Fruit fly (Drosophila melanogaster) whole organism, prepupa: ENCODE measurements around the gene CG4829.

Source experiments
- CG10631 ChIP-seq: fragments of 200-800 bp; sonication (Bioruptor generic); optimal IDR thresholded peaks from 2 replicates; lab custom pipeline; 2016; ENCODE audit warnings: missing biosample characterization, missing genetic modification characterization
- CG10669 ChIP-seq: fragments of 200-800 bp; sonication (Bioruptor generic); optimal IDR thresholded peaks from 3 replicates; lab custom pipeline; 2018; ENCODE audit warnings: missing biosample characterization, mild to moderate bottlenecking, missing genetic modification characterization, moderate library complexity
- CG11294 ChIP-seq: fragments of 200-800 bp; sonication (Bioruptor generic); IDR thresholded peaks from 2 replicates; pipeline ENCODE4 v1.3.6; 2022; ENCODE audit warnings: missing biosample characterization, missing genetic modification characterization
- CG11762 ChIP-seq: fragments of 200-800 bp; sonication (Bioruptor generic); optimal IDR thresholded peaks from 3 replicates; lab custom pipeline; 2016; ENCODE audit warnings: missing biosample characterization, missing genetic modification characterization; ENCODE audit not compliant: insufficient read depth
- CG11902 ChIP-seq: fragments of 200-800 bp; sonication (Bioruptor generic); optimal IDR thresholded peaks from 3 replicates; lab custom pipeline; 2016; ENCODE audit warnings: missing biosample characterization, missing genetic modification characterization
- CG15336 ChIP-seq: fragments of 200-800 bp; sonication (Bioruptor generic); IDR thresholded peaks from 2 replicates; pipeline ENCODE4 v1.3.6; 2022; ENCODE audit warnings: missing biosample characterization, missing genetic modification characterization
- CG1621 ChIP-seq: fragments of 200-800 bp; sonication (Bioruptor generic); optimal IDR thresholded peaks from 3 replicates; lab custom pipeline; 2018; ENCODE audit warnings: missing biosample characterization, mild to moderate bottlenecking, missing genetic modification characterization
- CG3032 ChIP-seq: fragments of 200-800 bp; optimal IDR thresholded peaks from 2 replicates; lab custom pipeline; 2019; ENCODE audit warnings: missing biosample characterization, mild to moderate bottlenecking, missing genetic modification characterization, moderate library complexity
- CG31627 ChIP-seq: fragments of 200-800 bp; sonication (Bioruptor generic); optimal IDR thresholded peaks from 3 replicates; lab custom pipeline; 2016; ENCODE audit warnings: missing biosample characterization, missing genetic modification characterization
- CG32006 ChIP-seq: fragments of 200-800 bp; sonication (Bioruptor generic); optimal IDR thresholded peaks from 3 replicates; lab custom pipeline; 2017; ENCODE audit warnings: missing biosample characterization, mild to moderate bottlenecking, missing genetic modification characterization
- CG34406 ChIP-seq: fragments of 200-800 bp; sonication (Bioruptor generic); optimal IDR thresholded peaks from 3 replicates; lab custom pipeline; 2016; ENCODE audit warnings: missing biosample characterization, missing genetic modification characterization
- CG3919 ChIP-seq: fragments of 200-800 bp; sonication (Bioruptor generic); optimal IDR thresholded peaks from 3 replicates; lab custom pipeline; 2016; ENCODE audit warnings: missing biosample characterization, missing genetic modification characterization
- CG4318 ChIP-seq: fragments of 200-800 bp; sonication (Bioruptor generic); optimal IDR thresholded peaks from 3 replicates; lab custom pipeline; 2017; ENCODE audit warnings: missing biosample characterization, mild to moderate bottlenecking, missing genetic modification characterization
- CG6163 ChIP-seq: fragments of 200-800 bp; sonication (Bioruptor generic); IDR thresholded peaks from 3 replicates; pipeline ENCODE4 v1.3.6; 2022; ENCODE audit warnings: missing biosample characterization, missing genetic modification characterization
- CG6808 ChIP-seq: fragments of 200-800 bp; sonication (Bioruptor generic); optimal IDR thresholded peaks from 3 replicates; lab custom pipeline; 2017; ENCODE audit warnings: missing biosample characterization, missing genetic modification characterization, mild to moderate bottlenecking, moderate library complexity, missing genetic modification reagents
- CG8119 ChIP-seq: fragments of 200-800 bp; sonication (Bioruptor generic); IDR thresholded peaks from 3 replicates; pipeline ENCODE4 v1.3.6; 2022; ENCODE audit warnings: missing biosample characterization, missing genetic modification characterization
- CG8319 ChIP-seq: fragments of 200-800 bp; sonication (Bioruptor generic); optimal IDR thresholded peaks from 3 replicates; lab custom pipeline; 2016; ENCODE audit warnings: missing biosample characterization, missing genetic modification characterization
- Eip75B ChIP-seq: fragments of 200-800 bp; sonication (Bioruptor generic); optimal IDR thresholded peaks from 3 replicates; lab custom pipeline; 2016; ENCODE audit warnings: missing biosample characterization, missing genetic modification characterization
- Eip78C ChIP-seq: fragments of 200-800 bp; sonication (Bioruptor generic); peaks from one replicate; lab custom pipeline; 2016; ENCODE audit warnings: missing biosample characterization, missing genetic modification characterization
- Eip93F ChIP-seq: fragments of 200-800 bp; sonication (Bioruptor generic); optimal IDR thresholded peaks from 2 replicates; lab custom pipeline; 2016; ENCODE audit warnings: missing biosample characterization, mild to moderate bottlenecking, missing genetic modification characterization
- Ets96B ChIP-seq: fragments of 200-800 bp; optimal IDR thresholded peaks from 2 replicates; lab custom pipeline; 2019; ENCODE audit warnings: missing biosample characterization, mild to moderate bottlenecking, missing genetic modification characterization, moderate library complexity
- Gug ChIP-seq: fragments of 200-800 bp; sonication (Bioruptor generic); IDR thresholded peaks from 2 replicates; pipeline ENCODE4 v1.3.6; 2022; ENCODE audit warnings: missing biosample characterization, missing genetic modification characterization
- Hr38 ChIP-seq: sonication (Bioruptor generic); optimal IDR thresholded peaks from 2 replicates; lab custom pipeline; 2016; ENCODE audit warnings: missing biosample characterization, missing genetic modification characterization
- Hr39 ChIP-seq: fragments of 200-800 bp; sonication (Bioruptor generic); optimal IDR thresholded peaks from 2 replicates; lab custom pipeline; 2016; ENCODE audit warnings: missing biosample characterization, missing genetic modification characterization
- Hr4 ChIP-seq: fragments of 200-800 bp; sonication (Bioruptor generic); optimal IDR thresholded peaks from 3 replicates; lab custom pipeline; 2016; ENCODE audit warnings: missing biosample characterization, missing genetic modification characterization
- Lpt ChIP-seq: fragments of 200-800 bp; sonication (Bioruptor generic); optimal IDR thresholded peaks from 3 replicates; lab custom pipeline; 2016; ENCODE audit warnings: missing biosample characterization, missing genetic modification characterization
- Met ChIP-seq: fragments of 200-800 bp; sonication (Bioruptor generic); optimal IDR thresholded peaks from 3 replicates; lab custom pipeline; 2016; ENCODE audit warnings: missing biosample characterization, missing genetic modification characterization
- OdsH ChIP-seq: fragments of 200-800 bp; sonication (Bioruptor generic); optimal IDR thresholded peaks from 3 replicates; lab custom pipeline; 2016; ENCODE audit warnings: missing biosample characterization, missing genetic modification characterization
- Smox ChIP-seq: fragments of 200-800 bp; sonication (Bioruptor generic); optimal IDR thresholded peaks from 3 replicates; lab custom pipeline; 2016; ENCODE audit warnings: missing biosample characterization, missing genetic modification characterization
- Sox102F ChIP-seq: fragments of 200-800 bp; sonication (Bioruptor generic); optimal IDR thresholded peaks from 2 replicates; lab custom pipeline; 2016; ENCODE audit warnings: missing biosample characterization, mild to moderate bottlenecking, missing genetic modification characterization
- Sox14 ChIP-seq: fragments of 200-800 bp; sonication (Bioruptor generic); optimal IDR thresholded peaks from 3 replicates; lab custom pipeline; 2016; ENCODE audit warnings: missing biosample characterization, missing genetic modification characterization
- Sox15 ChIP-seq: fragments of 200-800 bp; sonication (Bioruptor generic); optimal IDR thresholded peaks from 3 replicates; lab custom pipeline; 2016; ENCODE audit warnings: missing biosample characterization, missing genetic modification characterization
- achi ChIP-seq: fragments of 200-800 bp; sonication (Bioruptor generic); optimal IDR thresholded peaks from 3 replicates; lab custom pipeline; 2016; ENCODE audit warnings: missing biosample characterization, missing genetic modification characterization
- acj6 ChIP-seq: fragments of 200-800 bp; sonication (Bioruptor generic); optimal IDR thresholded peaks from 3 replicates; lab custom pipeline; 2016; ENCODE audit warnings: missing biosample characterization, missing genetic modification characterization
- cyc ChIP-seq: fragments of 200-800 bp; sonication (Bioruptor generic); optimal IDR thresholded peaks from 3 replicates; lab custom pipeline; 2016; ENCODE audit warnings: missing biosample characterization, missing genetic modification characterization
- dsx ChIP-seq: fragments of 200-800 bp; optimal IDR thresholded peaks from 3 replicates; lab custom pipeline; 2019; ENCODE audit warnings: missing biosample characterization, mild to moderate bottlenecking, missing genetic modification characterization, moderate library complexity; ENCODE audit not compliant: poor library complexity, severe bottlenecking
- esn ChIP-seq: fragments of 200-800 bp; sonication (Bioruptor generic); optimal IDR thresholded peaks from 2 replicates; lab custom pipeline; 2016; ENCODE audit warnings: missing biosample characterization, mild to moderate bottlenecking, missing genetic modification characterization, moderate library complexity
- fd59A ChIP-seq: fragments of 200-800 bp; sonication (Bioruptor generic); optimal IDR thresholded peaks from 2 replicates; lab custom pipeline; 2017; ENCODE audit warnings: missing biosample characterization, mild to moderate bottlenecking, missing genetic modification characterization, missing genetic modification reagents
- fd85E ChIP-seq: fragments of 200-800 bp; sonication (Bioruptor generic); optimal IDR thresholded peaks from 3 replicates; lab custom pipeline; 2016; ENCODE audit warnings: missing biosample characterization, missing genetic modification characterization
- lz ChIP-seq: fragments of 200-800 bp; sonication (Bioruptor generic); optimal IDR thresholded peaks from 3 replicates; lab custom pipeline; 2016; ENCODE audit warnings: missing biosample characterization, missing genetic modification characterization
- net ChIP-seq: fragments of 200-800 bp; sonication (Bioruptor generic); optimal IDR thresholded peaks from 3 replicates; lab custom pipeline; 2016; ENCODE audit warnings: missing biosample characterization, missing genetic modification characterization
- pdm3 ChIP-seq: fragments of 200-800 bp; sonication (Bioruptor generic); optimal IDR thresholded peaks from 3 replicates; lab custom pipeline; 2016; ENCODE audit warnings: missing biosample characterization, missing genetic modification characterization
- spab ChIP-seq: fragments of 200-800 bp; sonication (Bioruptor generic); optimal IDR thresholded peaks from 2 replicates; lab custom pipeline; 2017; ENCODE audit warnings: missing biosample characterization, mild to moderate bottlenecking, missing genetic modification characterization, missing genetic modification reagents
- svp ChIP-seq: fragments of 200-800 bp; sonication (Bioruptor generic); peaks from one replicate; lab custom pipeline; 2016; ENCODE audit warnings: missing biosample characterization, missing genetic modification characterization
- topi ChIP-seq: fragments of 200-800 bp; sonication (Bioruptor generic); optimal IDR thresholded peaks from 3 replicates; lab custom pipeline; 2016; ENCODE audit warnings: missing biosample characterization, missing genetic modification characterization
- vri ChIP-seq: fragments of 200-800 bp; sonication (Bioruptor generic); optimal IDR thresholded peaks from 3 replicates; lab custom pipeline; 2016; ENCODE audit warnings: missing biosample characterization, mild to moderate bottlenecking, missing genetic modification characterization

Gene CG4829

DNA sequence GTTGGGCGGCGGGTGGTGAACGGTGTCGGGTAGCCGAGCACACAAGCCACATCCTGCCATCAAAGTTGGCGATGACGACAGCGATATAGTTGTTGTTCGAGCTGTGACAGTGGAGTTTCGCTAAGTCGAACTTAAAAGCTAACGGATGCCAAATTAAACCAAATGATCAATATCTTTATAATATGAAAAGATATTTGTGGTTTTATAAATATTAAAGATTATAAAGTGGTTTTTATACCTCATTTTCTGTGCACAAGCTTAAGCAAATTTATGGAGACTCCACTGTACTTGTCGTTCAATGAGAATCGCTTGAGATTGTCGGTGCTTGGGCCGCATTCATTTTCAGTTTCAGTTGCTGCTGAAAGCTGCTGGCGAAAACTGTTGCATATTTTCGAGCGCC lies 10.6 kb downstream of the CG4829 start (continued):
- peak; percentile 72 for TF ChIP-seq CG3919 (GFP tag; lab: Kevin White, UChicago)
- peak; percentile 61 for TF ChIP-seq spab (GFP tag; lab: Kevin White, UChicago)
- peak; percentile 68 for TF ChIP-seq fd59A
- peak; percentile 67 for TF ChIP-seq CG11294 (GFP tag; lab: Robert Waterston, UW)
- TF ChIP-seq Sox15 (GFP tag; lab: Kevin White, UChicago) = peak; percentile 34
- TF ChIP-seq Hr4 (GFP tag; lab: Kevin White, UChicago) = peak; percentile 83
- peak; percentile 56 for TF ChIP-seq svp (GFP tag; lab: Kevin White, UChicago)
- TF ChIP-seq CG8319 (GFP tag; lab: Kevin White, UChicago) = peak; percentile 54
- peak; percentile 64 for TF ChIP-seq CG1621
- TF ChIP-seq fd85E (GFP tag; lab: Kevin White, UChicago) = no peak
- peak; percentile 33 for TF ChIP-seq CG11902
- TF ChIP-seq CG6808 (GFP tag; lab: Kevin White, UChicago) = peak; percentile 57
- TF ChIP-seq Eip93F (GFP tag; lab: Kevin White, UChicago) = no peak
- TF ChIP-seq CG31627 = peak; percentile 49

dm6 chrX:16829439-16830028 lies 18.0 kb downstream of the CG4829 start:
- TF ChIP-seq Met (GFP tag; lab: Kevin White, UChicago) = peak; percentile 43
- peak; percentile 9 for TF ChIP-seq net (GFP tag; lab: Kevin White, UChicago)
- TF ChIP-seq acj6 = peak; percentile 27
- TF ChIP-seq Sox14 (GFP tag; lab: Kevin White, UChicago) = peak; percentile 14
- TF ChIP-seq OdsH (GFP tag; lab: Kevin White, UChicago) = peak; percentile 33
- TF ChIP-seq Sox15 (GFP tag; lab: Kevin White, UChicago) = no peak
- no peak for TF ChIP-seq achi (GFP tag; lab: Kevin White, UChicago)
- peak; percentile 53 for TF ChIP-seq pdm3
- TF ChIP-seq CG34406 = peak; percentile 26
- TF ChIP-seq Eip78C (GFP tag; lab: Kevin White, UChicago) = peak; percentile 65
- no peak for TF ChIP-seq fd85E (GFP tag; lab: Kevin White, UChicago)
- 0 out of 2 replicates have a peak, but pooled peaks have one; percentile 22 for TF ChIP-seq CG15336 (GFP tag; lab: Robert Waterston, UW)
- peak; percentile 12 for TF ChIP-seq CG10669 (GFP tag; lab: Kevin White, UChicago)
- peak; percentile 37 for TF ChIP-seq Ets96B (tag; lab: Kevin White, UChicago)
- no peak for TF ChIP-seq Hr38 (GFP tag; lab: Kevin White, UChicago)
- peak; percentile 19 for TF ChIP-seq topi (GFP tag; lab: Kevin White, UChicago)
- TF ChIP-seq CG10631 (GFP tag; lab: Kevin White, UChicago) = peak; percentile 21
- peak; percentile 39 for TF ChIP-seq CG32006 (GFP tag; lab: Kevin White, UChicago)
- TF ChIP-seq CG3032 (tag; lab: Kevin White, UChicago) = peak; percentile 36
- peak; percentile 37 for TF ChIP-seq Hr4 (GFP tag; lab: Kevin White, UChicago)
- TF ChIP-seq Gug (GFP tag; lab: Robert Waterston, UW) = no peak
- peak; percentile 65 for TF ChIP-seq svp (GFP tag; lab: Kevin White, UChicago)
- peak; percentile 5 for TF ChIP-seq Hr39
- TF ChIP-seq Smox (GFP tag; lab: Kevin White, UChicago) = peak; percentile 35
- peak; percentile 47 for TF ChIP-seq esn
- peak; percentile 8 for TF ChIP-seq Eip75B (GFP tag; lab: Kevin White, UChicago)
- no peak for TF ChIP-seq vri (GFP tag; lab: Kevin White, UChicago)

DNA sequence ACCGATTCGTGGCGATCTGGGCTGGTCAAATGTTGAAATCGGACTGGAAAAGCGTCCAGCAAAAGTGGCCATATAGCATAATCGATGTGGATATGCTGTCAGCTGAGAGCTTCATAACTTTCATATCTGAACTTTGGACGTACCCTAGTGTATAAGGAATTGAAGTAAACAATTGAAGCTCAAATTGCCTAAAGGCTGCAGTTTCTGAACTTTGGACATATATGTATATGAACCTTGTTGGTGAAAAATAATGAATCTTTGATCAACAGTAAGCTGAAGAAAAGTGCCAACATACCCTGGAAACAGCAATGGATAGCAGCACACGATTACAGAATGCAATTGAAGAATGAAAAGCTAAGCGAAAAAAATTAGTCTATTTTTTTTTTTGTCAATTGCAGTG lies 18.6 kb downstream of the CG4829 start:
- no peak for TF ChIP-seq CG11902
- no peak for TF ChIP-seq CG8319 (GFP tag; lab: Kevin White, UChicago)
- TF ChIP-seq Sox102F (GFP tag; lab: Kevin White, UChicago) = no peak
- TF ChIP-seq achi (GFP tag; lab: Kevin White, UChicago) = peak; percentile 19
- no peak for TF ChIP-seq CG3032 (tag; lab: Kevin White, UChicago)
- peak; percentile 45 for TF ChIP-seq OdsH (GFP tag; lab: Kevin White, UChicago)
- TF ChIP-seq Eip78C (GFP tag; lab: Kevin White, UChicago) = peak; percentile 76
- no peak for TF ChIP-seq fd85E (GFP tag; lab: Kevin White, UChicago)
- TF ChIP-seq CG8119 (GFP tag; lab: Robert Waterston, UW) = peak; percentile 24; the same call in 1 of the 3 replicates
- TF ChIP-seq fd59A = no peak
- peak; percentile 6 for TF ChIP-seq acj6
- TF ChIP-seq Smox (GFP tag; lab: Kevin White, UChicago) = no peak
- peak; percentile 0 for TF ChIP-seq Hr4 (GFP tag; lab: Kevin White, UChicago)
- TF ChIP-seq dsx = no peak
- no peak for TF ChIP-seq CG6808 (GFP tag; lab: Kevin White, UChicago)
- TF ChIP-seq CG6163 (GFP tag; lab: Robert Waterston, UW) = no peak
- TF ChIP-seq Sox15 (GFP tag; lab: Kevin White, UChicago) = no peak
- TF ChIP-seq Lpt (GFP tag; lab: Kevin White, UChicago) = no peak
- TF ChIP-seq CG11762 (GFP tag; lab: Kevin White, UChicago) = no peak
- no peak for TF ChIP-seq cyc
- no peak for TF ChIP-seq Eip93F (GFP tag; lab: Kevin White, UChicago)
- TF ChIP-seq CG34406 = no peak
- TF ChIP-seq Sox14 (GFP tag; lab: Kevin White, UChicago) = peak; percentile 8
- TF ChIP-seq lz (GFP tag; lab: Kevin White, UChicago) = no peak
- no peak for TF ChIP-seq CG4318 (GFP tag; lab: Kevin White, UChicago)
